Fruit fly (Drosophila melanogaster): ENCODE data around the gene CG3557.

CG3557 gene

DNA sequence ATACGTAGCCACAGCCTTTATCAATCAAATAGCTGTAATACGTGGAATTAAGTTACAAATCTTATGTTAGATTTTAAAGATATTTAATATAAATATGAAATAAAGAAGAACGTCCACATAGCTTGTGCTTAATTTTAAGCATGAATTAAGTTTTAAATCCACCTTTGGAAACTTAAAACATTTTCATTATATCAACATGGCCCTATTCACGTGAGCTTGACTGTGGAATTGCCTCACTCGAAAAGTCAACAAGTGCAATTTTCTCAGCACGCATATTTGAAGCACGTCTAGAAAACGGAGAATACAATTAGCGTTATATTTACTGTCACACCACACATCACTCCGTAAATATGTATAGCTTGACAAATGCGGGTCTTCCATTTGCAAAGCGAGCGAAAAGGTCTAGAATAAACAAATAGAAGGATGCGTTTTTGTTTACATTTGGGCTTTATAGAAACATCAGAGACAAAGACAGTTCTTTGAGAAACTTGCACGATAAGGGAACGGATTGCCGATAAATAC lies 21.9 kb downstream of the CG3557 start (continued):
- TF ChIP-seq kah (GFP tag; optimal IDR thresholded peaks at IDR 0.05) (peak; percentile 90), HLHmδ (GFP tag; optimal IDR thresholded peaks at IDR 0.05) (peak; percentile 57), nmo (GFP tag; optimal IDR thresholded peaks at IDR 0.05) (peak; percentile 93), CG7786 (GFP tag; optimal IDR thresholded peaks at IDR 0.05) (no peak), HLH3B (GFP tag; IDR thresholded peaks at IDR 0.05) (peak; percentile 84), Hr51 (GFP tag; optimal IDR thresholded peaks at IDR 0.05) (peak; percentile 52 to 94), Hand (GFP tag; optimal IDR thresholded peaks at IDR 0.05) (peak; percentile 79), CG1832 (GFP tag; optimal IDR thresholded peaks at IDR 0.05) (no peak), peb (GFP tag; IDR thresholded peaks at IDR 0.05) (peak; percentile 60; the same call in 1 of the 2 replicates), CG13624 (GFP tag; optimal IDR thresholded peaks at IDR 0.05) (peak; percentile 45), Side (GFP tag; optimal IDR thresholded peaks at IDR 0.05) (no peak), pum (GFP tag; optimal IDR thresholded peaks at IDR 0.05) (peak; percentile 58), CG17568 (GFP tag; optimal IDR thresholded peaks at IDR 0.05) (peak; percentile 94), CG6813 (GFP tag; optimal IDR thresholded peaks at IDR 0.05) (peak; percentile 87), ham (GFP tag; IDR thresholded peaks at IDR 0.05) (no peak), en (GFP tag; optimal IDR thresholded peaks at IDR 0.05) (peak; percentile 10), CG2202 (tag; optimal IDR thresholded peaks at IDR 0.05) (peak; percentile 60), Bdp1 (GFP tag; optimal IDR thresholded peaks at IDR 0.05) (peak; percentile 62), CG34376 (GFP tag; optimal IDR thresholded peaks at IDR 0.05) (peak; percentile 64), HLH54F (GFP tag; optimal IDR thresholded peaks at IDR 0.05) (peak; percentile 5), CG7357 (GFP tag; IDR thresholded peaks at IDR 0.05) (peak; percentile 74; the same call in 2 of the 3 replicates), btn (GFP tag; optimal IDR thresholded peaks at IDR 0.05) (peak; percentile 24), CG3163 (GFP tag; optimal IDR thresholded peaks at IDR 0.05) (no peak), Awh (GFP tag; IDR thresholded peaks at IDR 0.05) (peak; percentile 77), zfh2 (GFP tag; optimal IDR thresholded peaks at IDR 0.05) (peak; percentile 16), Usf (GFP tag; optimal IDR thresholded peaks at IDR 0.05) (peak; percentile 58), exex (tag; optimal IDR thresholded peaks at IDR 0.05) (peak; percentile 63), NK7.1 (GFP tag; optimal IDR thresholded peaks at IDR 0.05) (peak; percentile 61), CG17186 (GFP tag; optimal IDR thresholded peaks at IDR 0.05) (peak; percentile 4), MBD-R2 (GFP tag; IDR thresholded peaks at IDR 0.05) (peak; percentile 64), al (GFP tag; IDR thresholded peaks at IDR 0.05) (peak; percentile 81), Atf3 (GFP tag; optimal IDR thresholded peaks at IDR 0.05) (peak; percentile 19), CG10274 (GFP tag; optimal IDR thresholded peaks at IDR 0.05) (peak; percentile 62), MTF-1 (GFP tag; optimal IDR thresholded peaks at IDR 0.05; ENCODE audit: borderline replicate concordance) (peak; percentile 81), CG33557 (GFP tag; optimal IDR thresholded peaks at IDR 0.05) (peak; percentile 77), oc (tag; optimal IDR thresholded peaks at IDR 0.05) (peak; percentile 93), CG11456 (GFP tag; IDR thresholded peaks at IDR 0.05) (peak; percentile 76; the same call in 2 of the 3 replicates), CG1024 (GFP tag; IDR thresholded peaks at IDR 0.05) (peak; percentile 72), CG17385 (GFP tag; optimal IDR thresholded peaks at IDR 0.05) (peak; percentile 87), CG14710 (tag; optimal IDR thresholded peaks at IDR 0.05) (peak; percentile 89), chn (GFP tag; optimal IDR thresholded peaks at IDR 0.05) (peak; percentile 37), Eip74EF (GFP tag; optimal IDR thresholded peaks at IDR 0.05) (peak in 1 of 2 experiments; percentile 92), cas (GFP tag; IDR thresholded peaks at IDR 0.05) (peak; percentile 74), HHEX (GFP tag; optimal IDR thresholded peaks at IDR 0.05) (peak; percentile 89), CG31365 (tag; optimal IDR thresholded peaks at IDR 0.05) (peak; percentile 43), trem (tag; optimal IDR thresholded peaks at IDR 0.05) (peak; percentile 88), CG15696 (tag; optimal IDR thresholded peaks at IDR 0.05) (peak; percentile 86), CG7839 (tag; optimal IDR thresholded peaks at IDR 0.05) (peak; percentile 95), Dad (GFP tag; optimal IDR thresholded peaks at IDR 0.05) (peak; percentile 56), tio (GFP tag; optimal IDR thresholded peaks at IDR 0.05) (no peak)

Measured in whole organism, embryonic.